Worm (Caenorhabditis elegans): ENCODE results near the gene gskl-1.

gskl-1 gene

ce11 chrII:10959138-10959537, 11.8 kb downstream of the gskl-1 start:
- TF ChIP-seq cog-1 (tag; optimal IDR thresholded peaks at IDR 0.05) (no peak), flt-1 (GFP tag; IDR thresholded peaks at IDR 0.05) (no peak), med-1 (GFP tag; optimal IDR thresholded peaks at IDR 0.05; ENCODE audit: insufficient read depth) (no peak), ztf-29 (GFP tag; IDR thresholded peaks at IDR 0.05) (no peak), ref-1 (GFP tag; conservative IDR thresholded peaks at IDR 0.05) (no peak)

ce11 chrII:10959676-10960075, 12.3 kb downstream of the gskl-1 start:
- TF ChIP-seq ztf-23 (GFP tag; IDR thresholded peaks at IDR 0.05), result no peak
- TF ChIP-seq tab-1 (GFP tag; IDR thresholded peaks at IDR 0.05), result no peak
- no peak for TF ChIP-seq ref-1 (GFP tag; conservative IDR thresholded peaks at IDR 0.05)
- no peak for TF ChIP-seq flt-1 (GFP tag; IDR thresholded peaks at IDR 0.05)
- TF ChIP-seq T22C8.4 (GFP tag; IDR thresholded peaks at IDR 0.05), result no peak
- TF ChIP-seq ztf-29 (GFP tag; IDR thresholded peaks at IDR 0.05), result no peak
- no peak for TF ChIP-seq cog-1 (tag; optimal IDR thresholded peaks at IDR 0.05)
- no peak for TF ChIP-seq med-1 (GFP tag; optimal IDR thresholded peaks at IDR 0.05; ENCODE audit: insufficient read depth)
- TF ChIP-seq klf-2 (GFP tag; conservative IDR thresholded peaks at IDR 0.05), result no peak

- TF ChIP-seq med-1 (GFP tag; optimal IDR thresholded peaks at IDR 0.05; ENCODE audit: insufficient read depth) (no peak), ref-1 (GFP tag; conservative IDR thresholded peaks at IDR 0.05) (no peak), klf-2 (GFP tag; conservative IDR thresholded peaks at IDR 0.05) (no peak), tab-1 (GFP tag; IDR thresholded peaks at IDR 0.05) (no peak), flt-1 (GFP tag; IDR thresholded peaks at IDR 0.05) (no peak), cog-1 (tag; optimal IDR thresholded peaks at IDR 0.05) (no peak), T22C8.4 (GFP tag; IDR thresholded peaks at IDR 0.05) (no peak), ztf-23 (GFP tag; IDR thresholded peaks at IDR 0.05) (no peak), ztf-29 (GFP tag; IDR thresholded peaks at IDR 0.05) (no peak)
Measured at ce11 chrII:10964748-10965147, 17.4 kb downstream of the gskl-1 start.

ce11 chrII:10970625-10971024, 23.3 kb downstream of the gskl-1 start:
- TF ChIP-seq klf-2 (GFP tag; conservative IDR thresholded peaks at IDR 0.05) (no peak), med-1 (GFP tag; optimal IDR thresholded peaks at IDR 0.05; ENCODE audit: insufficient read depth) (no peak), flt-1 (GFP tag; IDR thresholded peaks at IDR 0.05) (no peak), ztf-29 (GFP tag; IDR thresholded peaks at IDR 0.05) (no peak), ztf-23 (GFP tag; IDR thresholded peaks at IDR 0.05) (no peak), cog-1 (tag; optimal IDR thresholded peaks at IDR 0.05) (no peak), T22C8.4 (GFP tag; IDR thresholded peaks at IDR 0.05) (no peak), ref-1 (GFP tag; conservative IDR thresholded peaks at IDR 0.05) (no peak), tab-1 (GFP tag; IDR thresholded peaks at IDR 0.05) (no peak)

- TF ChIP-seq klf-2 (GFP tag; conservative IDR thresholded peaks at IDR 0.05) (no peak), ztf-29 (GFP tag; IDR thresholded peaks at IDR 0.05) (no peak), T22C8.4 (GFP tag; IDR thresholded peaks at IDR 0.05) (no peak), cog-1 (tag; optimal IDR thresholded peaks at IDR 0.05) (no peak), ztf-23 (GFP tag; IDR thresholded peaks at IDR 0.05) (no peak), ref-1 (GFP tag; conservative IDR thresholded peaks at IDR 0.05) (no peak), tab-1 (GFP tag; IDR thresholded peaks at IDR 0.05) (no peak), med-1 (GFP tag; optimal IDR thresholded peaks at IDR 0.05; ENCODE audit: insufficient read depth) (no peak), flt-1 (GFP tag; IDR thresholded peaks at IDR 0.05) (no peak)
Measured at ce11 chrII:10971677-10972076, 24.3 kb downstream of the gskl-1 start.

ce11 chrII:10975239-10975638, 27.9 kb downstream of the gskl-1 start, which contains the start of gene ptp-3:
Gene ptp-3 (plus strand): TSS chrII:10975539.
- no peak for TF ChIP-seq ztf-29 (GFP tag; IDR thresholded peaks at IDR 0.05)
- TF ChIP-seq med-1 (GFP tag; optimal IDR thresholded peaks at IDR 0.05; ENCODE audit: insufficient read depth), result no peak
- TF ChIP-seq ref-1 (GFP tag; conservative IDR thresholded peaks at IDR 0.05), result no peak
- no peak for TF ChIP-seq flt-1 (GFP tag; IDR thresholded peaks at IDR 0.05)
- TF ChIP-seq klf-2 (GFP tag; conservative IDR thresholded peaks at IDR 0.05), result no peak
- TF ChIP-seq ztf-23 (GFP tag; IDR thresholded peaks at IDR 0.05), result no peak

- no peak for TF ChIP-seq tab-1 (GFP tag; IDR thresholded peaks at IDR 0.05)
- TF ChIP-seq med-1 (GFP tag; optimal IDR thresholded peaks at IDR 0.05; ENCODE audit: insufficient read depth), result no peak
- TF ChIP-seq T22C8.4 (GFP tag; IDR thresholded peaks at IDR 0.05), result no peak
- no peak for TF ChIP-seq klf-2 (GFP tag; conservative IDR thresholded peaks at IDR 0.05)
- no peak for TF ChIP-seq ztf-29 (GFP tag; IDR thresholded peaks at IDR 0.05)
- no peak for TF ChIP-seq cog-1 (tag; optimal IDR thresholded peaks at IDR 0.05)
- TF ChIP-seq ref-1 (GFP tag; conservative IDR thresholded peaks at IDR 0.05), result no peak
- TF ChIP-seq ztf-23 (GFP tag; IDR thresholded peaks at IDR 0.05), result no peak
- no peak for TF ChIP-seq flt-1 (GFP tag; IDR thresholded peaks at IDR 0.05)
Measured at ce11 chrII:10982017-10982416, 34.7 kb downstream of the gskl-1 start.

ce11 chrII:10986461-10987090, 39.2 kb downstream of the gskl-1 start:
- TF ChIP-seq med-1 (GFP tag; optimal IDR thresholded peaks at IDR 0.05; ENCODE audit: insufficient read depth) (no peak), T22C8.4 (GFP tag; IDR thresholded peaks at IDR 0.05) (no peak), ztf-23 (GFP tag; IDR thresholded peaks at IDR 0.05) (no peak), cog-1 (tag; optimal IDR thresholded peaks at IDR 0.05) (no peak), flt-1 (GFP tag; IDR thresholded peaks at IDR 0.05) (no peak), tab-1 (GFP tag; IDR thresholded peaks at IDR 0.05) (no peak), ztf-29 (GFP tag; IDR thresholded peaks at IDR 0.05) (no peak)

ce11 chrII:10988575-10988974, 41.2 kb downstream of the gskl-1 start:
- TF ChIP-seq cog-1 (tag; optimal IDR thresholded peaks at IDR 0.05), result no peak
- TF ChIP-seq flt-1 (GFP tag; IDR thresholded peaks at IDR 0.05), result no peak
- no peak for TF ChIP-seq klf-2 (GFP tag; conservative IDR thresholded peaks at IDR 0.05)
- TF ChIP-seq tab-1 (GFP tag; IDR thresholded peaks at IDR 0.05), result no peak
- TF ChIP-seq ztf-23 (GFP tag; IDR thresholded peaks at IDR 0.05), result no peak
- no peak for TF ChIP-seq ref-1 (GFP tag; conservative IDR thresholded peaks at IDR 0.05)
- TF ChIP-seq T22C8.4 (GFP tag; IDR thresholded peaks at IDR 0.05), result no peak
- TF ChIP-seq ztf-29 (GFP tag; IDR thresholded peaks at IDR 0.05), result no peak
- TF ChIP-seq med-1 (GFP tag; optimal IDR thresholded peaks at IDR 0.05; ENCODE audit: insufficient read depth), result no peak

ce11 chrII:10989180-10989579, 41.8 kb downstream of the gskl-1 start:
- TF ChIP-seq med-1 (GFP tag; optimal IDR thresholded peaks at IDR 0.05; ENCODE audit: insufficient read depth) (no peak), flt-1 (GFP tag; IDR thresholded peaks at IDR 0.05) (0 out of 2 replicates have a peak, but pooled peaks have one; percentile 54), ztf-23 (GFP tag; IDR thresholded peaks at IDR 0.05) (0 out of 2 replicates have a peak, but pooled peaks have one; percentile 25), klf-2 (GFP tag; conservative IDR thresholded peaks at IDR 0.05) (peak; percentile 37; the same call in 1 of the 2 replicates), T22C8.4 (GFP tag; IDR thresholded peaks at IDR 0.05) (peak; percentile 70)

Measured in whole organism, midembryonic.